Worm (Caenorhabditis elegans): ENCODE data around the gene F39H12.3.
A peak's percentile ranks its signal among the peaks of the same experiment; 100 is the strongest.

Gene F39H12.3

ce11 chrX:876935-877334 is 35.6 kb upstream of the F39H12.3 start, which contains the start of gene ZC13.1 (continued):
- TF ChIP-seq rnt-1 (tag; optimal IDR thresholded peaks at IDR 0.05) (peak; percentile 72), mdl-1 (tag; optimal IDR thresholded peaks at IDR 0.05) (peak in 1 of 2 experiments; percentile 51), unc-30 (tag; optimal IDR thresholded peaks at IDR 0.05) (no peak), fkh-10 (GFP tag; optimal IDR thresholded peaks at IDR 0.05) (peak; percentile 28), nhr-77 (tag; optimal IDR thresholded peaks at IDR 0.05) (peak; percentile 58), jun-1 (tag; optimal IDR thresholded peaks at IDR 0.05) (peak; percentile 18), efl-1 (optimal IDR thresholded peaks at IDR 0.05) (peak; percentile 36 to 66), efl-1 (GFP tag; optimal IDR thresholded peaks at IDR 0.05 in 1 of 2) (peak in 1 of 2 experiments; percentile 15), elt-2 (tag; optimal IDR thresholded peaks at IDR 0.05) (no peak), nhr-47 (tag; optimal IDR thresholded peaks at IDR 0.05) (peak; percentile 64), nhr-28 (tag; optimal IDR thresholded peaks at IDR 0.05) (no peak), lin-14 (GFP tag; optimal IDR thresholded peaks at IDR 0.05) (peak; percentile 86), lin-13 (GFP tag; optimal IDR thresholded peaks at IDR 0.05) (no peak), sox-4 (tag; optimal IDR thresholded peaks at IDR 0.05) (no peak), skn-1 (tag; optimal IDR thresholded peaks at IDR 0.05) (peak; percentile 96), dpl-1 (GFP tag; optimal IDR thresholded peaks at IDR 0.05) (peak; percentile 30 to 64 (median 46)), ama-1 (optimal IDR thresholded peaks at IDR 0.05) (no peak), mef-2 (tag; optimal IDR thresholded peaks at IDR 0.05) (peak; percentile 3), nhr-84 (tag; optimal IDR thresholded peaks at IDR 0.05) (no peak), snu-23 (GFP tag; optimal IDR thresholded peaks at IDR 0.05) (peak; percentile 77), C34B4.2 (tag; optimal IDR thresholded peaks at IDR 0.05) (no peak), ceh-82 (tag; optimal IDR thresholded peaks at IDR 0.05) (peak in 2 of 3 experiments; percentile 19 to 88), sup-37 (GFP tag; optimal IDR thresholded peaks at IDR 0.05) (no peak), fkh-8 (tag; optimal IDR thresholded peaks at IDR 0.05) (peak; percentile 71), unc-86 (tag; optimal IDR thresholded peaks at IDR 0.05) (peak; percentile 12), C16A3.4 (tag; optimal IDR thresholded peaks at IDR 0.05) (peak; percentile 70), egl-27 (tag; optimal IDR thresholded peaks at IDR 0.05) (no peak), nhr-85 (tag) (peak; percentile 73), swsn-7 (tag; optimal IDR thresholded peaks at IDR 0.05) (peak; percentile 52), pax-3 (tag; optimal IDR thresholded peaks at IDR 0.05) (no peak), ces-1 (GFP tag; optimal IDR thresholded peaks at IDR 0.05) (no peak)

- no peak for TF ChIP-seq jun-1 (tag; optimal IDR thresholded peaks at IDR 0.05)
- TF ChIP-seq blmp-1 (tag; optimal IDR thresholded peaks at IDR 0.05) = no peak
- TF ChIP-seq nhr-28 (tag; optimal IDR thresholded peaks at IDR 0.05) = no peak
- no peak for TF ChIP-seq fkh-4 (tag; optimal IDR thresholded peaks at IDR 0.05; ENCODE audit: borderline replicate concordance)
- TF ChIP-seq snu-23 (GFP tag; optimal IDR thresholded peaks at IDR 0.05) = no peak
- TF ChIP-seq ama-1 (optimal IDR thresholded peaks at IDR 0.05) = no peak
- no peak for TF ChIP-seq mdl-1 (tag; optimal IDR thresholded peaks at IDR 0.05)
- TF ChIP-seq elt-3 (tag; optimal IDR thresholded peaks at IDR 0.05) = no peak
- no peak for TF ChIP-seq ceh-8 (GFP tag; optimal IDR thresholded peaks at IDR 0.05)
- TF ChIP-seq irx-1 (tag; optimal IDR thresholded peaks at IDR 0.05) = no peak
- no peak for TF ChIP-seq ceh-82 (tag; optimal IDR thresholded peaks at IDR 0.05)
- no peak for TF ChIP-seq lin-15B (tag; optimal IDR thresholded peaks at IDR 0.05)
These were observed 32.3 kb upstream of the F39H12.3 start for ce11 chrX:873634-874033.

- TF ChIP-seq elt-2 (tag; optimal IDR thresholded peaks at IDR 0.05) (peak; percentile 1), unc-62 (GFP tag; optimal IDR thresholded peaks at IDR 0.05) (no peak)
These were observed 30.8 kb upstream of the F39H12.3 start, which contains the start of gene F56F10.1 for ce11 chrX:871957-872715. Gene F56F10.1, plus strand, starts transcription at chrX:872603.
